Fruit fly (Drosophila melanogaster) whole organism, embryonic: Measurements from ENCODE around the gene aln.

ENCODE experiments used
- Ada2b ChIP-seq: fragments of 200-800 bp; sonication (Bioruptor generic); IDR thresholded peaks from 2 replicates; pipeline ENCODE4 v1.3.6; 2022; ENCODE audit warnings: missing biosample characterization, missing genetic modification characterization
- Antp ChIP-seq: fragments of 200-800 bp; sonication (Bioruptor generic); optimal IDR thresholded peaks from 3 replicates; lab custom pipeline; 2016; ENCODE audit warnings: missing biosample characterization, missing genetic modification characterization
- Atf6 ChIP-seq: fragments of 200-800 bp; sonication (Bioruptor generic); IDR thresholded peaks from 2 replicates; pipeline ENCODE4 v1.3.6; 2022; ENCODE audit warnings: missing biosample characterization, missing genetic modification characterization
- B-H1 ChIP-seq: fragments of 200-800 bp; sonication (Bioruptor generic); IDR thresholded peaks from 3 replicates; pipeline ENCODE4 v1.3.6; 2022; ENCODE audit warnings: missing biosample characterization, missing genetic modification characterization
- CG11247 ChIP-seq: fragments of 200-800 bp; sonication (Bioruptor generic); IDR thresholded peaks from 2 replicates; pipeline ENCODE4 v1.3.6; 2022; ENCODE audit warnings: missing biosample characterization, missing genetic modification characterization
- CG11560 ChIP-seq: fragments of 200-800 bp; sonication (Bioruptor generic); IDR thresholded peaks from 3 replicates; pipeline ENCODE4 v1.3.6; 2022; ENCODE audit warnings: missing biosample characterization, missing genetic modification characterization
- CG12071 ChIP-seq: fragments of 200-800 bp; sonication (Bioruptor generic); optimal IDR thresholded peaks from 3 replicates; lab custom pipeline; 2018; ENCODE audit warnings: missing biosample characterization, mild to moderate bottlenecking, missing genetic modification characterization
- CG12769 ChIP-seq: fragments of 200-800 bp; sonication (Bioruptor generic); optimal IDR thresholded peaks from 2 replicates; lab custom pipeline; 2019; ENCODE audit warnings: missing biosample characterization, mild to moderate bottlenecking, missing genetic modification characterization, moderate library complexity
- CG13123 ChIP-seq: fragments of 200-800 bp; sonication (Bioruptor generic); optimal IDR thresholded peaks from 2 replicates; lab custom pipeline; 2016; ENCODE audit warnings: missing biosample characterization, missing genetic modification characterization
- CG13296 ChIP-seq: fragments of 200-800 bp; sonication (Bioruptor generic); optimal IDR thresholded peaks from 3 replicates; lab custom pipeline; 2018; ENCODE audit warnings: missing biosample characterization, mild to moderate bottlenecking, missing genetic modification characterization
- CG14710 ChIP-seq: fragments of 200-800 bp; sonication (Bioruptor generic); optimal IDR thresholded peaks from 3 replicates; lab custom pipeline; 2019; ENCODE audit warnings: missing biosample characterization, mild to moderate bottlenecking, missing genetic modification characterization, moderate library complexity
- CG15696 ChIP-seq: fragments of 200-800 bp; sonication (Bioruptor generic); optimal IDR thresholded peaks from 2 replicates; lab custom pipeline; 2019; ENCODE audit warnings: missing biosample characterization, mild to moderate bottlenecking, missing genetic modification characterization, moderate library complexity
- CG1602 ChIP-seq: fragments of 200-800 bp; sonication (Bioruptor generic); optimal IDR thresholded peaks from 3 replicates; lab custom pipeline; 2016; ENCODE audit warnings: missing biosample characterization, missing genetic modification characterization
- CG18619 ChIP-seq: fragments of 200-800 bp; sonication (Bioruptor generic); optimal IDR thresholded peaks from 3 replicates; lab custom pipeline; 2017; ENCODE audit warnings: missing biosample characterization, mild to moderate bottlenecking, missing genetic modification characterization
- CG2199 ChIP-seq: fragments of 200-800 bp; sonication (Bioruptor generic); IDR thresholded peaks from 3 replicates; pipeline ENCODE4 v1.3.6; 2022; ENCODE audit warnings: missing biosample characterization, missing genetic modification characterization
- CG3281 ChIP-seq: fragments of 200-800 bp; sonication (Bioruptor generic); optimal IDR thresholded peaks from 3 replicates; lab custom pipeline; 2017; ENCODE audit warnings: missing biosample characterization, mild to moderate bottlenecking, missing genetic modification characterization
- CG33557 ChIP-seq: fragments of 200-800 bp; sonication (Bioruptor generic); optimal IDR thresholded peaks from 2 replicates; lab custom pipeline; 2019; ENCODE audit warnings: missing biosample characterization, mild to moderate bottlenecking, missing genetic modification characterization, moderate library complexity
- CG3726 ChIP-seq: fragments of 200-800 bp; sonication (Bioruptor generic); IDR thresholded peaks from 3 replicates; pipeline ENCODE4, ENCODE4 v1.3.6; 2022; ENCODE audit warnings: missing biosample characterization, missing genetic modification characterization
- CG4404 ChIP-seq: fragments of 200-800 bp; sonication (Bioruptor generic); IDR thresholded peaks from 2 replicates; pipeline ENCODE4 v1.3.6; 2022; ENCODE audit warnings: missing biosample characterization, missing genetic modification characterization
- CG4730 ChIP-seq: fragments of 200-800 bp; sonication (Bioruptor generic); IDR thresholded peaks from 2 replicates; pipeline ENCODE4 v1.3.6; 2022; ENCODE audit warnings: missing biosample characterization, missing genetic modification characterization
- CG6791 ChIP-seq: fragments of 200-800 bp; sonication (Bioruptor generic); IDR thresholded peaks from 3 replicates; pipeline ENCODE4 v1.3.6; 2022; ENCODE audit warnings: missing biosample characterization, missing genetic modification characterization; ENCODE audit not compliant: partially characterized antibody
- CG7745 ChIP-seq: fragments of 200-800 bp; sonication (Bioruptor generic); optimal IDR thresholded peaks from 2 replicates; lab custom pipeline; 2018; ENCODE audit warnings: missing biosample characterization, mild to moderate bottlenecking, missing genetic modification characterization, moderate library complexity
- CG7987 ChIP-seq: fragments of 200-800 bp; sonication (Bioruptor generic); optimal IDR thresholded peaks from 2 replicates; lab custom pipeline; 2018; ENCODE audit warnings: missing biosample characterization, mild to moderate bottlenecking, missing genetic modification characterization, moderate library complexity
- CG8290 ChIP-seq, 3 experiments: fragments of 200-800 bp; sonication (Bioruptor generic); optimal IDR thresholded peaks; 2 replicates each; lab custom pipeline; 2016 to 2019; ENCODE audit warnings: missing biosample characterization in 3 of 3, missing genetic modification characterization in 3 of 3, mild to moderate bottlenecking in 2 of 3, moderate library complexity in 1 of 3
- CG8924 ChIP-seq: fragments of 200-800 bp; optimal IDR thresholded peaks from 3 replicates; lab custom pipeline; 2019; ENCODE audit warnings: missing biosample characterization, mild to moderate bottlenecking, missing genetic modification characterization, moderate library complexity
- Camta ChIP-seq: fragments of 200-800 bp; sonication (Bioruptor generic); optimal IDR thresholded peaks from 2 replicates; lab custom pipeline; 2016; ENCODE audit warnings: missing biosample characterization, missing genetic modification characterization
- Dfd ChIP-seq, 2 experiments: fragments of >200 bp; optimal IDR thresholded peaks; 2 replicates each; lab custom pipeline; 2017; ENCODE audit warnings: missing biosample characterization in 2 of 2, missing genetic modification characterization in 2 of 2
- Dll ChIP-seq: fragments of 200-800 bp; sonication (Bioruptor generic); IDR thresholded peaks from 4 replicates; pipeline ENCODE4 v1.3.6; 2022; ENCODE audit warnings: missing biosample characterization, missing genetic modification characterization; ENCODE audit not compliant: partially characterized antibody
- Dp ChIP-seq: fragments of 200-800 bp; sonication (Bioruptor generic); optimal IDR thresholded peaks from 2 replicates; lab custom pipeline; 2018; ENCODE audit warnings: missing biosample characterization, mild to moderate bottlenecking, missing genetic modification characterization, moderate library complexity
- Fer1 ChIP-seq: fragments of 200-800 bp; sonication (Bioruptor generic); optimal IDR thresholded peaks from 2 replicates; lab custom pipeline; 2017; ENCODE audit warnings: missing biosample characterization, mild to moderate bottlenecking, missing genetic modification characterization
- Fer3 ChIP-seq: fragments of 200-800 bp; sonication (Bioruptor generic); optimal IDR thresholded peaks from 2 replicates; lab custom pipeline; 2018; ENCODE audit warnings: missing biosample characterization, mild to moderate bottlenecking, missing genetic modification characterization, moderate library complexity
- Hey ChIP-seq: fragments of 200-800 bp; sonication (Bioruptor generic); optimal IDR thresholded peaks from 3 replicates; lab custom pipeline; 2018; ENCODE audit warnings: missing biosample characterization, mild to moderate bottlenecking, missing genetic modification characterization
- Hsf ChIP-seq: fragments of 200-800 bp; sonication (Bioruptor generic); optimal IDR thresholded peaks from 3 replicates; lab custom pipeline; 2016; ENCODE audit warnings: missing biosample characterization, missing genetic modification characterization
- Jarid2 ChIP-seq: fragments of 200-800 bp; sonication (Bioruptor generic); optimal IDR thresholded peaks from 3 replicates; lab custom pipeline; 2017; ENCODE audit warnings: mild to moderate bottlenecking, missing biosample characterization, missing genetic modification reagents, missing genetic modification characterization
- Scr ChIP-seq: fragments of 200-800 bp; sonication (Bioruptor generic); IDR thresholded peaks from 2 replicates; pipeline ENCODE4 v1.3.6; 2022; ENCODE audit warnings: missing biosample characterization, missing genetic modification characterization; ENCODE audit not compliant: partially characterized antibody
- Tbp ChIP-seq: fragments of >200 bp; optimal IDR thresholded peaks from 2 replicates; lab custom pipeline; 2018; ENCODE audit warnings: missing biosample characterization, missing genetic modification characterization
- Trl ChIP-seq, 3 experiments: fragments of >200 bp in 2 of 3; fragments of 200-800 bp in 1 of 3; sonication (Bioruptor generic) in 1 of 3; optimal IDR thresholded peaks; 2 replicates in 1 of 3; 3 replicates in 2 of 3; lab custom pipeline; 2016 to 2017; ENCODE audit warnings: missing biosample characterization in 1 of 3, missing genetic modification characterization in 1 of 3
- gro ChIP-seq: fragments of 200-800 bp; sonication (Bioruptor generic); optimal IDR thresholded peaks from 2 replicates; lab custom pipeline; 2016; ENCODE audit warnings: missing biosample characterization, missing genetic modification characterization
- her ChIP-seq: fragments of 200-800 bp; sonication (Bioruptor generic); optimal IDR thresholded peaks from 2 replicates; lab custom pipeline; 2016; ENCODE audit warnings: missing biosample characterization, missing genetic modification characterization
- ken ChIP-seq: fragments of 200-800 bp; sonication (Bioruptor generic); IDR thresholded peaks from 3 replicates; pipeline ENCODE4 v1.3.6; 2022; ENCODE audit warnings: missing biosample characterization, missing genetic modification characterization
- lmd ChIP-seq: fragments of 200-800 bp; sonication (Bioruptor generic); IDR thresholded peaks from 2 replicates; pipeline ENCODE4 v1.3.6; 2022; ENCODE audit warnings: missing biosample characterization, missing genetic modification characterization
- prd ChIP-seq, 3 experiments: fragments of >200 bp in 2 of 3; fragments of 200-800 bp in 1 of 3; sonication (Bioruptor generic) in 1 of 3; optimal IDR thresholded peaks in 2 of 3; IDR thresholded peaks in 1 of 3; 2 replicates in 2 of 3; 3 replicates in 1 of 3; pipeline versions ENCODE4 v1.3.6 to Lab custom; 2017 to 2022; ENCODE audit warnings: missing biosample characterization in 1 of 3, missing genetic modification characterization in 1 of 3
- rib ChIP-seq: fragments of 200-800 bp; sonication (Bioruptor generic); IDR thresholded peaks from 2 replicates; pipeline ENCODE4 v1.3.6; 2022; ENCODE audit warnings: missing biosample characterization, missing genetic modification characterization
- sens ChIP-seq: fragments of 200-800 bp; sonication (Bioruptor generic); peaks from one replicate; lab custom pipeline; 2016; ENCODE audit warnings: missing biosample characterization, missing genetic modification characterization
- seq ChIP-seq: fragments of 200-800 bp; sonication (Bioruptor generic); IDR thresholded peaks from 2 replicates; pipeline ENCODE4 v1.3.6; 2022; ENCODE audit warnings: missing biosample characterization, missing genetic modification characterization
- so ChIP-seq: fragments of 200-800 bp; sonication (Bioruptor generic); IDR thresholded peaks from 3 replicates; pipeline ENCODE4 v1.3.6; 2022; ENCODE audit warnings: missing biosample characterization, missing genetic modification characterization
- tin ChIP-seq: fragments of 200-800 bp; sonication (Bioruptor generic); optimal IDR thresholded peaks from 3 replicates; lab custom pipeline; 2016; ENCODE audit warnings: missing biosample characterization, missing genetic modification characterization
- toy ChIP-seq: fragments of 200-800 bp; sonication (Bioruptor generic); IDR thresholded peaks from 2 replicates; pipeline ENCODE4 v1.3.6; 2022; ENCODE audit warnings: missing biosample characterization, missing genetic modification characterization
- ttk ChIP-seq: fragments of 200-800 bp; sonication (Bioruptor generic); IDR thresholded peaks from 2 replicates; pipeline ENCODE4 v2.1.2; 2022; ENCODE audit warnings: missing biosample characterization, missing genetic modification characterization
- tx ChIP-seq: fragments of 200-800 bp; sonication (Bioruptor generic); optimal IDR thresholded peaks from 2 replicates; lab custom pipeline; 2016; ENCODE audit warnings: missing biosample characterization, missing genetic modification characterization

The aln gene

dm6 chr3L:1032569-1032968, 38.8 kb downstream of the aln start (continued):
- TF ChIP-seq CG8924 (tag; lab: Kevin White, UChicago) (peak; percentile 67), CG13296 (peak; percentile 25), CG4730 (GFP tag; lab: Robert Waterston, UW) (peak; percentile 60), CG11247 (GFP tag; lab: Robert Waterston, UW) (peak; percentile 44; the same call in 1 of the 2 replicates), CG4404 (GFP tag; lab: Robert Waterston, UW) (peak; percentile 59), sens (GFP tag; lab: Kevin White, UChicago) (peak; percentile 94), gro (GFP tag; lab: Kevin White, UChicago) (no peak), CG33557 (peak; percentile 41), her (peak; percentile 39), CG12071 (GFP tag; lab: Kevin White, UChicago) (peak; percentile 65), CG15696 (tag; lab: Kevin White, UChicago) (peak; percentile 68), CG7987 (GFP tag; lab: Kevin White, UChicago) (no peak), CG1602 (GFP tag; lab: Kevin White, UChicago) (peak; percentile 69), Hsf (GFP tag; lab: Kevin White, UChicago) (peak; percentile 75), CG18619 (GFP tag; lab: Kevin White, UChicago) (peak; percentile 23), Ada2b (peak; percentile 83), seq (GFP tag; lab: Robert Waterston, UW) (peak; percentile 52; the same call in 1 of the 2 replicates), Atf6 (GFP tag; lab: Robert Waterston, UW) (no peak; the same call in 1 of the 2 replicates), CG7745 (tag; lab: Kevin White, UChicago) (no peak), CG8290 (GFP tag; optimal IDR thresholded peaks at IDR 0.05; lab: Kevin White, UChicago) (peak; percentile 50), CG8290 (tag; optimal IDR thresholded peaks at IDR 0.05; lab: Kevin White, UChicago) (peak in 1 of 2 experiments; percentile 68), Dfd (GFP tag; optimal IDR thresholded peaks at IDR 0.05; lab: Kevin White, UChicago) (no peak), B-H1 (GFP tag; lab: Robert Waterston, UW) (peak; percentile 71), tx (peak; percentile 3), toy (GFP tag; lab: Robert Waterston, UW) (no peak), Camta (peak; percentile 34), CG2199 (GFP tag; lab: Robert Waterston, UW) (peak; percentile 74; the same call in 2 of the 3 replicates), prd (optimal IDR thresholded peaks at IDR 0.05; lab: Kevin White, UChicago) (no peak), prd (GFP tag; IDR thresholded peaks at IDR 0.05; lab: Robert Waterston, UW) (peak; percentile 91), Dp (GFP tag; lab: Kevin White, UChicago) (no peak), Hey (tag; lab: Kevin White, UChicago) (no peak), CG12769 (tag; lab: Kevin White, UChicago) (peak; percentile 67), so (GFP tag; lab: Robert Waterston, UW) (peak; percentile 76; the same call in 1 of the 3 replicates), ken (GFP tag; lab: Robert Waterston, UW) (peak; percentile 82; the same call in 2 of the 3 replicates), CG11560 (tag; lab: Robert Waterston, UW) (0 out of 3 replicates have a peak, but pooled peaks have one; percentile 53), CG14710 (tag; lab: Kevin White, UChicago) (peak; percentile 65), rib (GFP tag; lab: Robert Waterston, UW) (no peak), Tbp (GFP tag; lab: Kevin White, UChicago) (no peak), ttk (GFP tag; lab: Robert Waterston, UW) (peak; percentile 65), CG6791 (GFP tag; lab: Robert Waterston, UW) (no peak), Scr (GFP tag; lab: Robert Waterston, UW) (no peak), tin (GFP tag; lab: Kevin White, UChicago) (peak; percentile 79), Jarid2 (GFP tag; lab: Kevin White, UChicago) (peak; percentile 16), CG13123 (peak; percentile 35), CG3281 (no peak), lmd (GFP tag; lab: Robert Waterston, UW) (peak; percentile 72), CG3726 (0 out of 3 replicates have a peak, but pooled peaks have one; percentile 52), Dll (no peak), Fer1 (peak; percentile 22), Trl (optimal IDR thresholded peaks at IDR 0.05; lab: Kevin White, UChicago) (no peak), Trl (GFP tag; optimal IDR thresholded peaks at IDR 0.05; lab: Kevin White, UChicago) (peak; percentile 20), Antp (GFP tag; lab: Kevin White, UChicago) (peak; percentile 70), Fer3 (tag; lab: Kevin White, UChicago) (peak; percentile 50)
